Fruit fly (Drosophila melanogaster) whole organism, wandering third instar larva: ENCODE measurements around the gene CG34008.

Experiments
- Abd-B ChIP-seq: fragments of >200 bp; optimal IDR thresholded peaks from 2 replicates; lab custom pipeline; 2017; ENCODE audit warnings: missing biosample characterization, missing genetic modification characterization
- CG32264 ChIP-seq: fragments of 200-800 bp; sonication (Bioruptor generic); optimal IDR thresholded peaks from 2 replicates; lab custom pipeline; 2016; ENCODE audit warnings: missing biosample characterization, missing genetic modification characterization
- CG9705 ChIP-seq: fragments of 200-800 bp; sonication (Bioruptor generic); optimal IDR thresholded peaks from 2 replicates; lab custom pipeline; 2018; ENCODE audit warnings: missing biosample characterization, mild to moderate bottlenecking, missing genetic modification characterization
- CrebA ChIP-seq: fragments of 200-800 bp; sonication (Bioruptor generic); optimal IDR thresholded peaks from 2 replicates; lab custom pipeline; 2016; ENCODE audit warnings: missing biosample characterization, mild to moderate bottlenecking, missing genetic modification characterization, borderline replicate concordance
- Dfd ChIP-seq: fragments of >200 bp; optimal IDR thresholded peaks from 2 replicates; lab custom pipeline; 2017; ENCODE audit warnings: missing biosample characterization, missing genetic modification characterization
- GATAd ChIP-seq: sonication (Bioruptor generic); optimal IDR thresholded peaks from 2 replicates; lab custom pipeline; 2016; ENCODE audit warnings: missing biosample characterization, missing genetic modification characterization
- HLH106 ChIP-seq: fragments of 200-800 bp; optimal IDR thresholded peaks from 3 replicates; lab custom pipeline; 2019; ENCODE audit warnings: missing biosample characterization, mild to moderate bottlenecking, missing genetic modification characterization, moderate library complexity
- Hnf4 ChIP-seq: fragments of 200-800 bp; sonication (Bioruptor generic); optimal IDR thresholded peaks from 2 replicates; lab custom pipeline; 2016; ENCODE audit warnings: missing biosample characterization, mild to moderate bottlenecking, missing genetic modification characterization
- Hr78 ChIP-seq: fragments of >200 bp; optimal IDR thresholded peaks from 2 replicates; lab custom pipeline; 2017; ENCODE audit warnings: missing biosample characterization, missing genetic modification characterization
- Hr83 ChIP-seq: fragments of 200-300 bp; sonication (Bioruptor generic); optimal IDR thresholded peaks from 2 replicates; lab custom pipeline; 2016; ENCODE audit warnings: missing biosample characterization, mild to moderate bottlenecking, missing genetic modification characterization, moderate library complexity; ENCODE audit not compliant: poor library complexity, severe bottlenecking
- Jra ChIP-seq: sonication (Bioruptor generic); optimal IDR thresholded peaks from 2 replicates; lab custom pipeline; 2016; ENCODE audit warnings: missing biosample characterization, missing genetic modification characterization
- Mio ChIP-seq: sonication (Bioruptor generic); optimal IDR thresholded peaks from 2 replicates; lab custom pipeline; 2016; ENCODE audit warnings: missing biosample characterization, missing genetic modification characterization
- Myc ChIP-seq: fragments of >200 bp; optimal IDR thresholded peaks from 2 replicates; lab custom pipeline; 2017
- N ChIP-seq: fragments of >200 bp; optimal IDR thresholded peaks from 2 replicates; lab custom pipeline; 2018; ENCODE audit warnings: missing biosample characterization, missing external identifiers, missing genetic modification characterization
- OdsH ChIP-seq: fragments of 200-800 bp; sonication (Bioruptor generic); optimal IDR thresholded peaks from 2 replicates; lab custom pipeline; 2016; ENCODE audit warnings: missing biosample characterization, mild to moderate bottlenecking, missing genetic modification characterization
- Rel ChIP-seq, 2 experiments: fragments of 200-800 bp; sonication (Bioruptor generic) in 1 of 2; optimal IDR thresholded peaks; 2 replicates in 1 of 2; 3 replicates in 1 of 2; lab custom pipeline; 2016 to 2019; ENCODE audit warnings: mild to moderate bottlenecking in 2 of 2, missing biosample characterization in 2 of 2, missing genetic modification characterization in 2 of 2, moderate library complexity in 1 of 2
- Sp1 ChIP-seq: fragments of 200-800 bp; sonication (Bioruptor generic); optimal IDR thresholded peaks from 3 replicates; lab custom pipeline; 2019; ENCODE audit warnings: missing biosample characterization, mild to moderate bottlenecking, missing genetic modification characterization, moderate library complexity
- Vsx2 ChIP-seq: fragments of 200-300, 225-300 bp; sonication (Bioruptor generic); optimal IDR thresholded peaks from 2 replicates; lab custom pipeline; 2018; ENCODE audit warnings: missing biosample characterization, missing genetic modification characterization; ENCODE audit not compliant: partially characterized antibody
- br ChIP-seq: fragments of 200-800 bp; sonication (Bioruptor generic); optimal IDR thresholded peaks from 2 replicates; lab custom pipeline; 2016; ENCODE audit warnings: missing biosample characterization, missing genetic modification characterization
- brk ChIP-seq: fragments of 200-800 bp; sonication (Bioruptor generic); optimal IDR thresholded peaks from 2 replicates; lab custom pipeline; 2016; ENCODE audit warnings: missing biosample characterization, mild to moderate bottlenecking, missing genetic modification characterization
- dmrt93B ChIP-seq: fragments of 200-800 bp; sonication (Bioruptor generic); optimal IDR thresholded peaks from 2 replicates; lab custom pipeline; 2018; ENCODE audit warnings: missing biosample characterization, mild to moderate bottlenecking, missing genetic modification characterization
- dsf ChIP-seq: sonication (Bioruptor generic); optimal IDR thresholded peaks from 2 replicates; lab custom pipeline; 2016; ENCODE audit warnings: missing biosample characterization, missing genetic modification characterization, borderline replicate concordance
- ey ChIP-seq: fragments of 200-800 bp; sonication (Bioruptor generic); optimal IDR thresholded peaks from 2 replicates; lab custom pipeline; 2016; ENCODE audit warnings: missing biosample characterization, missing genetic modification characterization
- foxo ChIP-seq, 2 experiments: fragments of 200-800 bp; sonication (Bioruptor generic); optimal IDR thresholded peaks; 2 replicates in 1 of 2; 3 replicates in 1 of 2; lab custom pipeline; 2016 to 2017; ENCODE audit warnings: missing biosample characterization in 2 of 2, missing genetic modification characterization in 2 of 2
- fru ChIP-seq: fragments of 200-800 bp; sonication (Bioruptor generic); optimal IDR thresholded peaks from 3 replicates; lab custom pipeline; 2016; ENCODE audit warnings: missing biosample characterization, mild to moderate bottlenecking, missing genetic modification characterization
- h ChIP-seq: fragments of 200-800 bp; sonication (Bioruptor generic); optimal IDR thresholded peaks from 3 replicates; lab custom pipeline; 2016; ENCODE audit warnings: missing biosample characterization, mild to moderate bottlenecking, missing genetic modification characterization
- jim ChIP-seq: fragments of 175-275, 200-325 bp; sonication (Bioruptor generic); optimal IDR thresholded peaks from 2 replicates; lab custom pipeline; 2016; ENCODE audit warnings: missing biosample characterization, mild to moderate bottlenecking, missing genetic modification characterization
- lola ChIP-seq: fragments of >200 bp; optimal IDR thresholded peaks from 2 replicates; lab custom pipeline; 2017; ENCODE audit warnings: missing biosample characterization, missing genetic modification characterization
- psq ChIP-seq: fragments of 200-800 bp; sonication (Bioruptor generic); optimal IDR thresholded peaks from 3 replicates; lab custom pipeline; 2017; ENCODE audit warnings: missing biosample characterization, mild to moderate bottlenecking, missing genetic modification characterization, moderate library complexity
- rgr ChIP-seq: fragments of 200-800 bp; sonication (Bioruptor generic); optimal IDR thresholded peaks from 3 replicates; lab custom pipeline; 2016; ENCODE audit warnings: missing biosample characterization, mild to moderate bottlenecking, missing genetic modification characterization
- sage ChIP-seq: fragments of 200-800 bp; sonication (Bioruptor generic); optimal IDR thresholded peaks from 2 replicates; lab custom pipeline; 2016; ENCODE audit warnings: missing biosample characterization, mild to moderate bottlenecking, missing genetic modification characterization
- sv ChIP-seq: fragments of 200-800 bp; sonication (Bioruptor generic); optimal IDR thresholded peaks from 3 replicates; lab custom pipeline; 2016; ENCODE audit warnings: missing biosample characterization, missing genetic modification characterization
- tai ChIP-seq: sonication (Bioruptor generic); optimal IDR thresholded peaks from 2 replicates; lab custom pipeline; 2016; ENCODE audit warnings: missing biosample characterization, missing genetic modification characterization
- usp ChIP-seq: fragments of >200 bp; optimal IDR thresholded peaks from 2 replicates; lab custom pipeline; 2017; ENCODE audit warnings: missing biosample characterization, missing genetic modification characterization
- woc ChIP-seq: sonication (Bioruptor generic); optimal IDR thresholded peaks from 2 replicates; lab custom pipeline; 2016; ENCODE audit warnings: missing biosample characterization, mild to moderate bottlenecking, missing genetic modification characterization

Gene CG34008

dm6 chr3R:20586409-20586808 is 5.1 kb upstream of the CG34008 start:
- TF ChIP-seq woc (GFP tag; lab: Kevin White, UChicago) (no peak), br (GFP tag; lab: Kevin White, UChicago) (no peak), rgr (GFP tag; lab: Kevin White, UChicago) (no peak), Hr78 (GFP tag; lab: Kevin White, UChicago) (no peak), Dfd (no peak), h (GFP tag; lab: Kevin White, UChicago) (no peak), brk (GFP tag; lab: Kevin White, UChicago) (no peak), dmrt93B (GFP tag; lab: Kevin White, UChicago) (no peak), Abd-B (GFP tag; lab: Kevin White, UChicago) (no peak)

- TF ChIP-seq Rel (GFP tag; optimal IDR thresholded peaks at IDR 0.05; lab: Kevin White, UChicago) (no peak), Rel (tag; optimal IDR thresholded peaks at IDR 0.05; lab: Kevin White, UChicago) (peak; percentile 35), Dfd (no peak), usp (no peak), dsf (GFP tag; lab: Kevin White, UChicago) (no peak), psq (GFP tag; lab: Kevin White, UChicago) (no peak), br (GFP tag; lab: Kevin White, UChicago) (peak; percentile 1), jim (GFP tag; lab: Kevin White, UChicago) (no peak), N (GFP tag; lab: Kevin White, UChicago) (no peak), Sp1 (GFP tag; lab: Kevin White, UChicago) (peak; percentile 14), Jra (GFP tag; lab: Kevin White, UChicago) (peak; percentile 28)
These were observed 4.2 kb upstream of the CG34008 start, which contains the start of gene CG16953 for dm6 chr3R:20585566-20585965. Gene CG16953, minus strand, starts transcription at chr3R:20585833.

- TF ChIP-seq dmrt93B (GFP tag; lab: Kevin White, UChicago): no peak
- peak; percentile 88 for TF ChIP-seq rgr (GFP tag; lab: Kevin White, UChicago)
- TF ChIP-seq ey: peak; percentile 86
- TF ChIP-seq Rel (GFP tag; optimal IDR thresholded peaks at IDR 0.05; lab: Kevin White, UChicago): no peak
- TF ChIP-seq Rel (tag; optimal IDR thresholded peaks at IDR 0.05; lab: Kevin White, UChicago): peak; percentile 68
- no peak for TF ChIP-seq Hr78 (GFP tag; lab: Kevin White, UChicago)
- TF ChIP-seq Sp1 (GFP tag; lab: Kevin White, UChicago): peak; percentile 83
- no peak for TF ChIP-seq Vsx2 (GFP tag; lab: Kevin White, UChicago)
- no peak for TF ChIP-seq CrebA (GFP tag; lab: Kevin White, UChicago)
- TF ChIP-seq Hnf4 (GFP tag; lab: Kevin White, UChicago): peak; percentile 92
- peak; percentile 81 for TF ChIP-seq Hr83 (GFP tag; lab: Kevin White, UChicago)
- TF ChIP-seq tai (GFP tag; lab: Kevin White, UChicago): no peak
- TF ChIP-seq sv: peak; percentile 77
- peak; percentile 86 for TF ChIP-seq h (GFP tag; lab: Kevin White, UChicago)
- peak; percentile 49 for TF ChIP-seq CG32264 (GFP tag; lab: Kevin White, UChicago)
- TF ChIP-seq Abd-B (GFP tag; lab: Kevin White, UChicago): no peak
- TF ChIP-seq woc (GFP tag; lab: Kevin White, UChicago): no peak
- TF ChIP-seq brk (GFP tag; lab: Kevin White, UChicago): no peak
- peak; percentile 87 for TF ChIP-seq HLH106 (tag; lab: Kevin White, UChicago)
- peak; percentile 92 for TF ChIP-seq Jra (GFP tag; lab: Kevin White, UChicago)
- peak; percentile 80 for TF ChIP-seq OdsH
- peak; percentile 57 to 88 for TF ChIP-seq foxo (GFP tag; optimal IDR thresholded peaks at IDR 0.05; lab: Kevin White, UChicago)
- TF ChIP-seq dsf (GFP tag; lab: Kevin White, UChicago): no peak
- TF ChIP-seq CG9705 (GFP tag; lab: Kevin White, UChicago): peak; percentile 71
- TF ChIP-seq psq (GFP tag; lab: Kevin White, UChicago): peak; percentile 74
- TF ChIP-seq fru (GFP tag; lab: Kevin White, UChicago): peak; percentile 83
- peak; percentile 86 for TF ChIP-seq br (GFP tag; lab: Kevin White, UChicago)
- TF ChIP-seq Mio: no peak
- TF ChIP-seq usp: no peak
These were observed 1.5 kb downstream of the CG34008 start, which contains the start of the genes EloB and Srp14 for dm6 chr3R:20579816-20580215. Gene EloB, minus strand, starts transcription at chr3R:20579850. Gene Srp14, plus strand, starts transcription at chr3R:20580115.

dm6 chr3R:20576789-20577188 is 4.5 kb downstream of the CG34008 start, which contains the start of the genes TFAM and CG5412:
Gene TFAM, minus strand, starts transcription at chr3R:20577010.
Gene CG5412, plus strand, starts transcription at chr3R:20577053.
- no peak for TF ChIP-seq Hr83 (GFP tag; lab: Kevin White, UChicago)
- no peak for TF ChIP-seq HLH106 (tag; lab: Kevin White, UChicago)
- no peak for TF ChIP-seq lola (GFP tag; lab: Kevin White, UChicago)
- no peak for TF ChIP-seq CG32264 (GFP tag; lab: Kevin White, UChicago)
- no peak for TF ChIP-seq Dfd
- no peak for TF ChIP-seq Sp1 (GFP tag; lab: Kevin White, UChicago)
- no peak for TF ChIP-seq Jra (GFP tag; lab: Kevin White, UChicago)
- no peak for TF ChIP-seq sage
- no peak for TF ChIP-seq br (GFP tag; lab: Kevin White, UChicago)
- no peak for TF ChIP-seq rgr (GFP tag; lab: Kevin White, UChicago)
- TF ChIP-seq OdsH: no peak
- TF ChIP-seq Hr78 (GFP tag; lab: Kevin White, UChicago): no peak
- no peak for TF ChIP-seq dsf (GFP tag; lab: Kevin White, UChicago)
- no peak for TF ChIP-seq Myc (lab: Kevin White, UChicago)
- TF ChIP-seq tai (GFP tag; lab: Kevin White, UChicago): no peak
- no peak for TF ChIP-seq CrebA (GFP tag; lab: Kevin White, UChicago)
- TF ChIP-seq brk (GFP tag; lab: Kevin White, UChicago): no peak
- TF ChIP-seq woc (GFP tag; lab: Kevin White, UChicago): no peak
- TF ChIP-seq GATAd (GFP tag; lab: Kevin White, UChicago): no peak
